Fruit fly (Drosophila melanogaster) whole organism, wandering third instar larva: Measurements from ENCODE around the gene Nplp3.

Experiments used
- CG9705 ChIP-seq: fragments of 200-800 bp; sonication (Bioruptor generic); optimal IDR thresholded peaks from 2 replicates; lab custom pipeline; 2018; ENCODE audit warnings: missing biosample characterization, mild to moderate bottlenecking, missing genetic modification characterization
- CrebA ChIP-seq: fragments of 200-800 bp; sonication (Bioruptor generic); optimal IDR thresholded peaks from 2 replicates; lab custom pipeline; 2016; ENCODE audit warnings: missing biosample characterization, mild to moderate bottlenecking, missing genetic modification characterization, borderline replicate concordance
- Dfd ChIP-seq: fragments of >200 bp; optimal IDR thresholded peaks from 2 replicates; lab custom pipeline; 2017; ENCODE audit warnings: missing biosample characterization, missing genetic modification characterization
- Dif ChIP-seq: fragments of 200-275, 200-300 bp; sonication (Bioruptor generic); optimal IDR thresholded peaks from 2 replicates; lab custom pipeline; 2018; ENCODE audit warnings: missing biosample characterization, missing genetic modification characterization; ENCODE audit not compliant: partially characterized antibody
- GATAd ChIP-seq: sonication (Bioruptor generic); optimal IDR thresholded peaks from 2 replicates; lab custom pipeline; 2016; ENCODE audit warnings: missing biosample characterization, missing genetic modification characterization
- HLH106 ChIP-seq: fragments of 200-800 bp; optimal IDR thresholded peaks from 3 replicates; lab custom pipeline; 2019; ENCODE audit warnings: missing biosample characterization, mild to moderate bottlenecking, missing genetic modification characterization, moderate library complexity
- Hnf4 ChIP-seq: fragments of 200-800 bp; sonication (Bioruptor generic); optimal IDR thresholded peaks from 2 replicates; lab custom pipeline; 2016; ENCODE audit warnings: missing biosample characterization, mild to moderate bottlenecking, missing genetic modification characterization
- Jra ChIP-seq: sonication (Bioruptor generic); optimal IDR thresholded peaks from 2 replicates; lab custom pipeline; 2016; ENCODE audit warnings: missing biosample characterization, missing genetic modification characterization
- Mio ChIP-seq: sonication (Bioruptor generic); optimal IDR thresholded peaks from 2 replicates; lab custom pipeline; 2016; ENCODE audit warnings: missing biosample characterization, missing genetic modification characterization
- N ChIP-seq: fragments of >200 bp; optimal IDR thresholded peaks from 2 replicates; lab custom pipeline; 2018; ENCODE audit warnings: missing biosample characterization, missing external identifiers, missing genetic modification characterization
- OdsH ChIP-seq: fragments of 200-800 bp; sonication (Bioruptor generic); optimal IDR thresholded peaks from 2 replicates; lab custom pipeline; 2016; ENCODE audit warnings: missing biosample characterization, mild to moderate bottlenecking, missing genetic modification characterization
- Rel ChIP-seq, 2 experiments: fragments of 200-800 bp; sonication (Bioruptor generic) in 1 of 2; optimal IDR thresholded peaks; 2 replicates in 1 of 2; 3 replicates in 1 of 2; lab custom pipeline; 2016 to 2019; ENCODE audit warnings: mild to moderate bottlenecking in 2 of 2, missing biosample characterization in 2 of 2, missing genetic modification characterization in 2 of 2, moderate library complexity in 1 of 2
- Sp1 ChIP-seq: fragments of 200-800 bp; sonication (Bioruptor generic); optimal IDR thresholded peaks from 3 replicates; lab custom pipeline; 2019; ENCODE audit warnings: missing biosample characterization, mild to moderate bottlenecking, missing genetic modification characterization, moderate library complexity
- Vsx2 ChIP-seq: fragments of 200-300, 225-300 bp; sonication (Bioruptor generic); optimal IDR thresholded peaks from 2 replicates; lab custom pipeline; 2018; ENCODE audit warnings: missing biosample characterization, missing genetic modification characterization; ENCODE audit not compliant: partially characterized antibody
- br ChIP-seq: fragments of 200-800 bp; sonication (Bioruptor generic); optimal IDR thresholded peaks from 2 replicates; lab custom pipeline; 2016; ENCODE audit warnings: missing biosample characterization, missing genetic modification characterization
- brk ChIP-seq: fragments of 200-800 bp; sonication (Bioruptor generic); optimal IDR thresholded peaks from 2 replicates; lab custom pipeline; 2016; ENCODE audit warnings: missing biosample characterization, mild to moderate bottlenecking, missing genetic modification characterization
- dl ChIP-seq, 2 experiments: fragments of 175-275, 200-275 bp in 1 of 2; fragments of 200-275 bp in 1 of 2; sonication (Bioruptor generic); optimal IDR thresholded peaks; lab custom pipeline; 2018; ENCODE audit warnings: mild to moderate bottlenecking in 2 of 2, missing biosample characterization in 2 of 2, missing genetic modification characterization in 2 of 2, moderate library complexity in 2 of 2; ENCODE audit not compliant: partially characterized antibody in 2 of 2, insufficient read depth in 1 of 2
- dmrt93B ChIP-seq: fragments of 200-800 bp; sonication (Bioruptor generic); optimal IDR thresholded peaks from 2 replicates; lab custom pipeline; 2018; ENCODE audit warnings: missing biosample characterization, mild to moderate bottlenecking, missing genetic modification characterization
- dsf ChIP-seq: sonication (Bioruptor generic); optimal IDR thresholded peaks from 2 replicates; lab custom pipeline; 2016; ENCODE audit warnings: missing biosample characterization, missing genetic modification characterization, borderline replicate concordance
- fru ChIP-seq: fragments of 200-800 bp; sonication (Bioruptor generic); optimal IDR thresholded peaks from 3 replicates; lab custom pipeline; 2016; ENCODE audit warnings: missing biosample characterization, mild to moderate bottlenecking, missing genetic modification characterization
- jim ChIP-seq: fragments of 175-275, 200-325 bp; sonication (Bioruptor generic); optimal IDR thresholded peaks from 2 replicates; lab custom pipeline; 2016; ENCODE audit warnings: missing biosample characterization, mild to moderate bottlenecking, missing genetic modification characterization
- pan ChIP-seq: fragments of >200 bp; optimal IDR thresholded peaks from 2 replicates; lab custom pipeline; 2017
- psq ChIP-seq: fragments of 200-800 bp; sonication (Bioruptor generic); optimal IDR thresholded peaks from 3 replicates; lab custom pipeline; 2017; ENCODE audit warnings: missing biosample characterization, mild to moderate bottlenecking, missing genetic modification characterization, moderate library complexity
- rgr ChIP-seq: fragments of 200-800 bp; sonication (Bioruptor generic); optimal IDR thresholded peaks from 3 replicates; lab custom pipeline; 2016; ENCODE audit warnings: missing biosample characterization, mild to moderate bottlenecking, missing genetic modification characterization
- sage ChIP-seq: fragments of 200-800 bp; sonication (Bioruptor generic); optimal IDR thresholded peaks from 2 replicates; lab custom pipeline; 2016; ENCODE audit warnings: missing biosample characterization, mild to moderate bottlenecking, missing genetic modification characterization
- sv ChIP-seq: fragments of 200-800 bp; sonication (Bioruptor generic); optimal IDR thresholded peaks from 3 replicates; lab custom pipeline; 2016; ENCODE audit warnings: missing biosample characterization, missing genetic modification characterization
- tai ChIP-seq: sonication (Bioruptor generic); optimal IDR thresholded peaks from 2 replicates; lab custom pipeline; 2016; ENCODE audit warnings: missing biosample characterization, missing genetic modification characterization
- usp ChIP-seq: fragments of >200 bp; optimal IDR thresholded peaks from 2 replicates; lab custom pipeline; 2017; ENCODE audit warnings: missing biosample characterization, missing genetic modification characterization
- woc ChIP-seq: sonication (Bioruptor generic); optimal IDR thresholded peaks from 2 replicates; lab custom pipeline; 2016; ENCODE audit warnings: missing biosample characterization, mild to moderate bottlenecking, missing genetic modification characterization

The Nplp3 gene

dm6 chr3L:16338703-16339102 lies 20.9 kb downstream of the Nplp3 start, which contains the start of gene CG4998:
Gene CG4998 (plus strand): TSS chr3L:16339003.
- TF ChIP-seq dmrt93B (GFP tag; lab: Kevin White, UChicago) (no peak), GATAd (GFP tag; lab: Kevin White, UChicago) (no peak), br (GFP tag; lab: Kevin White, UChicago) (no peak), HLH106 (no peak)
- TF ChIP-seq, all 38 proteins: peak for 0

dm6 chr3L:16339463-16339862 lies 21.6 kb downstream of the Nplp3 start:
- TF ChIP-seq sv (GFP tag; lab: Kevin White, UChicago): no peak
- TF ChIP-seq Vsx2 (GFP tag; lab: Kevin White, UChicago): no peak
- TF ChIP-seq br (GFP tag; lab: Kevin White, UChicago): no peak
- no peak for TF ChIP-seq Dfd
- TF ChIP-seq jim: no peak
- no peak for TF ChIP-seq Dif (GFP tag; lab: Kevin White, UChicago)
- TF ChIP-seq N: no peak
- TF ChIP-seq brk (GFP tag; lab: Kevin White, UChicago): no peak
- TF ChIP-seq GATAd (GFP tag; lab: Kevin White, UChicago): no peak
- TF ChIP-seq Mio (GFP tag; lab: Kevin White, UChicago): no peak
- no peak for TF ChIP-seq woc (GFP tag; lab: Kevin White, UChicago)
- no peak for TF ChIP-seq sage
- no peak for TF ChIP-seq OdsH (GFP tag; lab: Kevin White, UChicago)
- TF ChIP-seq Hnf4 (GFP tag; lab: Kevin White, UChicago): no peak
- TF ChIP-seq dl (GFP tag; optimal IDR thresholded peaks at IDR 0.05; lab: Kevin White, UChicago; ENCODE audit: insufficient read depth in 1 of 2, partially characterized antibody in 2 of 2): no peak

- TF ChIP-seq Hnf4 (GFP tag; lab: Kevin White, UChicago) (no peak), fru (GFP tag; lab: Kevin White, UChicago) (no peak), woc (GFP tag; lab: Kevin White, UChicago) (no peak), Jra (GFP tag; lab: Kevin White, UChicago) (no peak), Rel (GFP tag; optimal IDR thresholded peaks at IDR 0.05; lab: Kevin White, UChicago) (no peak), Rel (tag; optimal IDR thresholded peaks at IDR 0.05; lab: Kevin White, UChicago) (no peak)
Observed at dm6 chr3L:16339873-16340272, 22.0 kb downstream of the Nplp3 start.

dm6 chr3L:16346023-16346422 lies 28.2 kb downstream of the Nplp3 start, which contains the start of gene CG33257:
Gene CG33257 (plus strand): TSS chr3L:16346323.
- TF ChIP-seq jim: no peak
- no peak for TF ChIP-seq sv (GFP tag; lab: Kevin White, UChicago)
- no peak for TF ChIP-seq dsf (GFP tag; lab: Kevin White, UChicago)
- no peak for TF ChIP-seq fru (GFP tag; lab: Kevin White, UChicago)
- no peak for TF ChIP-seq woc (GFP tag; lab: Kevin White, UChicago)
- TF ChIP-seq rgr: no peak
- no peak for TF ChIP-seq GATAd (GFP tag; lab: Kevin White, UChicago)
- no peak for TF ChIP-seq CrebA (GFP tag; lab: Kevin White, UChicago)

dm6 chr3L:16347914-16348313 lies 30.1 kb downstream of the Nplp3 start, which contains the start of gene mRpS34:
Gene mRpS34 (plus strand): TSS chr3L:16348074.
- TF ChIP-seq pan (lab: Kevin White, UChicago): no peak
- no peak for TF ChIP-seq jim
- TF ChIP-seq usp (GFP tag; lab: Kevin White, UChicago): no peak
- TF ChIP-seq dmrt93B (GFP tag; lab: Kevin White, UChicago): no peak
- TF ChIP-seq GATAd (GFP tag; lab: Kevin White, UChicago): no peak
- TF ChIP-seq OdsH (GFP tag; lab: Kevin White, UChicago): no peak
- no peak for TF ChIP-seq tai (GFP tag; lab: Kevin White, UChicago)
- TF ChIP-seq Sp1 (GFP tag; lab: Kevin White, UChicago): no peak
- no peak for TF ChIP-seq Dif (GFP tag; lab: Kevin White, UChicago)
- TF ChIP-seq br (GFP tag; lab: Kevin White, UChicago): no peak
- no peak for TF ChIP-seq psq (GFP tag; lab: Kevin White, UChicago)
- no peak for TF ChIP-seq CG9705 (GFP tag; lab: Kevin White, UChicago)
- TF ChIP-seq, all 38 proteins: peak for 0
